Worm (Caenorhabditis elegans) whole organism, L4/young adult: ENCODE data around the gene Y67D8A.2.
A peak's percentile ranks its signal among the peaks of the same experiment; 100 is the strongest.
"Not testable (repeated sequence)": the region's sequence is repeated elsewhere in the genome, so short reads cannot be mapped to it uniquely, and the experiment has no call there.

Source experiments
- W03F9.2 ChIP-seq: fragments of 150-350 bp; optimal IDR thresholded peaks from 2 replicates; lab custom pipeline; 2014; ENCODE audit warnings: missing biosample characterization, missing genetic modification characterization
- dao-5 ChIP-seq: sonication (generic microtip); optimal IDR thresholded peaks from 2 replicates; lab custom pipeline; 2016; ENCODE audit warnings: missing genotype, missing genetic modification characterization, moderate library complexity, missing compliant biosample characterization
- him-1 ChIP-seq: sonication (generic microtip); optimal IDR thresholded peaks from 2 replicates; lab custom pipeline; 2016; ENCODE audit warnings: missing genotype, missing genetic modification reagents, missing genetic modification characterization, missing compliant biosample characterization

The Y67D8A.2 gene

DNA sequence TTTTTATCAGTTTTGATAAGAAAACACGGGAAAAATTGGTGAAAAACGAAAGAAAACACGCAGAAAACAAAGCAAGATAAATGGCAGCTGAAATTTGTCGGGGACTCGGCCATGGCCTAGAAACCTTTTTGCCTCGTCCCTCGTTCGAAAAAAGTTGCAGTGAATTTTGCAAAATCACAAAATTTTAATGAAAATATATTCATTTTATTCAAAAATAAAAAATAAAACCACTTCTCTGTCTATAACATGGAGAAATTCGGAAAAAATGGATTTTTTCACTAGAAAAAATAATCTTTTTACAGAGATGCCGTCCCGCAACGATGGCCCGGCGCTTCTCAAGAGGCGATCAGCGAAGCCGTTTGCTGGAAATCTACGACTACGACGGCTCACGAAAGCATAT lies at the start of gene Y67D8A.2:
Y67D8A.2 (plus strand) TSS at position 301 of the 400 bp plus-strand sequence.
- no peak for TF ChIP-seq him-1
- TF ChIP-seq dao-5 (tag; lab: Kevin White, UChicago): no peak
- TF ChIP-seq W03F9.2 (tag; lab: Kevin White, UChicago): no peak

DNA sequence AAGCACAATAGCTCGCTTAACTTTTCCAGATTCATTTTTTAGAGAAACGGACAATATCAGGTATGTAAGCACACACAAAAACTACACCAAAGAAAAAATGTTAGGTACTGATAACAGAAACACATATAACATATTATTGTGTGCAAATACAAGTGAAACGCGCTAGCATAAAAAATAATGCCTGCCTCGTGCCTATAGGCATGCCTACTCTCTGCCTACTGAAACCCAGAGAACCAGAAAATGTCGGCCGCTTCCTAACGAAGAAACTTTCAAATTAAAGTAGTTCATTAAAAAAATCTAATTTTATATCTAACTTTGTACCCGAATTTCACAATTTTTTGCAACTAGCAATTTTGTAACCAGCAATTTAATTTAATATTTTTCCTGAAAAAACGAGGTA lies 49.7 kb upstream of the Y67D8A.2 start, which contains the start of gene Y67D8B.1:
Y67D8B.1 (minus strand) TSS at position 101 of the 400 bp plus-strand sequence.
- not testable (repeated sequence) for TF ChIP-seq dao-5 (tag; lab: Kevin White, UChicago); W03F9.2 (tag; lab: Kevin White, UChicago); him-1

DNA sequence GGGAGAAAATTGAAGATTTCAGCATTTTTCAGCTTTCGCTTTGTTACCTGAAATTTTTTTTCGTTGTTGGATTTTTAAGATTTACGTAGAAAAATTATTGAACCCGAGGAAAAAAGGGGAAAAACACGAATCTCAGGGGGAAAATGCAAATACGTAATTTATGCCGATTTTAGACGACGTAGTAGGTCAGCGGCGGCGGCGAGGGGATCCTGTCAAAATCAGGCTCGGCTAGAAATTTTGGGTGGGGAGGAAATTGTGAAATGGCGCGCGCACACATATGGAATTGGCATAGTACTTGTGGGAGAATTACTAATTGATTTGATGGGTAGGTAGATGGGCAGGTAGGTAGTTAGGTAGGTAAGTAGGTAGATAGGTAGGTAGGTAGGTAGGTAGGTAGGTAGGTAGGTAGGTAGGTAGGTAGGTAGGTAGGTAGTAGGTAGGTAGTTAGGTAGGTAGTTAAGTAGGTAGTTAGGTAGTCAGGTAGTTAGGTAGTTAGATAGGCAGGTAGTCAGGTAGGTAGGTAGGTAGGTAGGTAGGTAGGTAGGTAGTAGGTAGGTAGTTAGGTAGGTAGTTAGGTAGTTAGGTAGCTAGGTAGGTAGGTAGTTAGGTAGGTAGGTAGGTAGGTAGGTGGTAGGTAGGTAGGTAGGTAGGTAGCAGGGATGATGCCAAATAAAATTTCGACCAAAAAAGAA lies 46.0 kb upstream of the Y67D8A.2 start, which contains the start of gene nlp-81:
nlp-81 (minus strand) TSS at position 51 of the 692 bp plus-strand sequence.
- TF ChIP-seq dao-5 (tag; lab: Kevin White, UChicago) (no peak), W03F9.2 (tag; lab: Kevin White, UChicago) (no peak), him-1 (no peak)

DNA sequence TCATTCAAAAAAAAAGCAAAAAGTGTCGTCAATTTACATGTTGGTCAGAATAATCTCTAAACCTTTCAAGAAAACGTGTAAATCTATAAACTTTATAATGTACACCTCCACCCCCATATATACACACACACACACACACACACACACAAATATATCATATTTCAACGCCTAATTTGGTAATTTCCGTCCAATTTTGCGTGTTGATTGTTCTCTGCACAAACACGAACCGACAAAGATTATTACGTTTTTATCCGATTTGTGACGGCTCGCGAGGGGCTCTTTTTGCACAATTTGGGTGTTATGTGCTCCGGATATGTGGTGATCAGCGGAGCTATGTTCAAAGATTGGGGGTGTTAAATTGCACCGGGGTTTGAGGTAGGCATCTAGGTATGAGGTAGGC lies 39.3 kb upstream of the Y67D8A.2 start:
- no peak for TF ChIP-seq W03F9.2 (tag; lab: Kevin White, UChicago)
- TF ChIP-seq dao-5 (tag; lab: Kevin White, UChicago): no peak
- TF ChIP-seq him-1: no peak

DNA sequence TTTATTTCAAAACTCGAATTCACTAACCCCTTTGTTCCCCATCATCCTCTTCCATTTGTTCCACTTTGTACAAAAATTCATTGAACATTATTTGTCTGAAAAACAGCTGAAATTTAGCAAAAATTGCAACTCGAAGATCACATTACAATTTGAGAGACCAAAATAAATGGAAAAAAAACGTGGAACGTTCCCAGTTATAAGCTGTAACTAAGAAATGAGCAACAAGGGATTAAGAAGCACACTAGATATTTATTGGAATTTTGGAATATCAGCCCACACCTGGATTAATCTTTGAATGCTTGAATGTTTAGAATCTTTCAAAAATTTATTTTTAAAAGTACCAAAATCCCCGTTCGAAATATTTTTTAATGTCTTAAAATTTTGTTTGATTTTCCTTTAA lies 30.8 kb upstream of the Y67D8A.2 start, which contains the start of gene Y67D8B.2:
Y67D8B.2 (minus strand) TSS at position 101 of the 400 bp plus-strand sequence.
- TF ChIP-seq him-1 (no peak), dao-5 (tag; lab: Kevin White, UChicago) (no peak), W03F9.2 (tag; lab: Kevin White, UChicago) (no peak)

DNA sequence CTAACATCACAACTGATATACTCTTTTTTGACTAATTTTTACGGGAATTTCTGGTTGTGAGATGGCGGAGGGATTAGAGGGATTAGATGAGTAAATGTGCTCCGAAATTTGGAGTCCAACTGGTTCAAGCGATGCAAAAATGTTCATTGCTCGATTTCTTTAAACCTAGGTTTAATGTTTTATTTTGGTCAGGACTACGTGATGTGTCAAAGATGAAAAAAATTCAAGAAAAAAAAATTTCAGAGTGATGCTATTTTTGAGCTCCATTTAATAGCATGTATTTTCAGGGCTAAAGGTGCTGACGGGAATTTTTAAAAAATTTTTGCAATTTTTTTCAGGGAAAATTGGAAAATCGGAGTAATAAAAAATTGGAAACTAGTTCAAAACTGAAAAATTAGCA lies 25.9 kb upstream of the Y67D8A.2 start:
- TF ChIP-seq him-1 (no peak), W03F9.2 (tag; lab: Kevin White, UChicago) (no peak), dao-5 (tag; lab: Kevin White, UChicago) (no peak)

DNA sequence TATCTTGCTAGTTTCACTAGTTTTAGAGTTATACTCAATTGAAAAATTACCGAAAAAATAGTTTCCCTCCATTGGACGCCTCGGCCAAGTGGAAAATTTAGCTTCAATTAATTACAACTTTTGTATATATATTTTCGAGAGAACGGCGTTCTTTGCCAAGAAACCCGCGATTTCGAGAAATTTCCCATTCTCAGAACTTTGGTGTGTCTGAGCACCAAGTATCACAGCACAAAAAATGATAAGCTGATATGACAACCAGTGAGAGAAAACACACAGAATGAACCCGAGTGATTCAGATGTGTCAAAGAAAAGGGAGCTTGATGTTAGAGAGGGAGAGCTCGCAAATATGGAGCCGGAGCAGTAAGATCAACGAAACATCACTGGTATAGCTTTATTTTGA lies 23.2 kb upstream of the Y67D8A.2 start:
- no peak for TF ChIP-seq him-1
- no peak for TF ChIP-seq W03F9.2 (tag; lab: Kevin White, UChicago)
- no peak for TF ChIP-seq dao-5 (tag; lab: Kevin White, UChicago)

DNA sequence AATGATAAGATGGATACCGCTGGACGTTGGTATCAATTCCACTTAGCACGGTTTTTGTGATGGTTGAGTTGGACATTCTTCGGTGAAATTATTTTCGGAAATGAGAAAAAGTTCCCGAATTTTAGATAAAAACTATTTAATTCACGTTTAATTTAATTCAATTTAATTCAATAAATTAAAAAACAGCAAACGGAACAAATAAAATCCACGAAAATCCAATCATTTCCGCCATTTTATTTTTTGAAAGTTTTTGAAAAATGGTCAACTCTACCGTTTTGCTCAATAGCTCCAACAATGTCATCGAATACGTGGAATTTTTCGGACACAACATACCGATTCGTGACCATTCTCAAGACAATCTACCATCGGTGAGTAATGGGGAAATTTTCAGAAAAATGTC lies 20.1 kb upstream of the Y67D8A.2 start, which contains the start of the genes Y67D8B.3 and Y67D8B.5:
Y67D8B.3 (minus strand) TSS at position 101 of the 400 bp plus-strand sequence.
Y67D8B.5 (plus strand) TSS at position 233 of the 400 bp plus-strand sequence.
- TF ChIP-seq him-1 (no peak), dao-5 (tag; lab: Kevin White, UChicago) (no peak), W03F9.2 (tag; lab: Kevin White, UChicago) (no peak)

DNA sequence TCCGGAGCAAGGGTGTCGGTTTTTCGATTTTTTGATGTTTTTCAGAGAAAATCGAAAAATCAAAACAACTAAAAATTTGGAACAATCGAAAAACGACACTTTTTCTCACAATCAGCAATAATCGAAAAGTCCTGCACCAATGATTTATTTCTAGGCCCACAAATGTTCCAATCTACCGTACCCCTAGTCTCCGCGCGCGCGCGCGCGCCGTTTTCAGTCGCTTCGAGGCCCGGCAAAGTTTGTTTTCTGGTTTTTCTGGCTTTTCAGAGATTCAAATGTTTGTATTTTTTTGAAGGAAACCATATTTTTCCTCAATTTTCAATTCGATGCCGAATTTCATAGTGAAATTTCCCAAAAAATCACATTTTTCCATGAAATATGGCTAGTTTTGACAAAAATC lies 10.3 kb upstream of the Y67D8A.2 start:
- no peak for TF ChIP-seq him-1
- TF ChIP-seq dao-5 (tag; lab: Kevin White, UChicago): no peak
- no peak for TF ChIP-seq W03F9.2 (tag; lab: Kevin White, UChicago)

DNA sequence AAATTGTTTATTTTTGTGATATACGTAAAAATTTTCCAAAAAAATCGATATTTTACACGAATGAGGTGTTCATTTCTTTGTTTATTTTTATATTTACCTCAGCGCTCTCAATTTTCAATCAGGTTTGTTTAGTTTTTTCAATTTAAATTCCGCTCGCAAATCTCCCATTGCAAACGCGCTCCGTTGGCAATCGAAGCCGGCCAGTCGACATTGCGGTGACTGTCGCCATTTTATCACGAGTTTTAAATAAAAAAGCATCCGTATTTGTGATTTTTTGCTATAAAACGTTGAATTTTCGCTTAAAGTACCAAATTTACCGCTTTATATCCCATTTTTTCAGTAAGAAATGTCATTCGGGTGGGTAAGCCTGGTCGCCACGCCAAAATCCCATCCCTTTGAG lies 8.8 kb upstream of the Y67D8A.2 start, which contains the start of gene slmp-1:
slmp-1 (plus strand) TSS at position 335 of the 400 bp plus-strand sequence.
- TF ChIP-seq him-1: no peak
- TF ChIP-seq dao-5 (tag; lab: Kevin White, UChicago): no peak
- peak; percentile 58 for TF ChIP-seq W03F9.2 (tag; lab: Kevin White, UChicago)

DNA sequence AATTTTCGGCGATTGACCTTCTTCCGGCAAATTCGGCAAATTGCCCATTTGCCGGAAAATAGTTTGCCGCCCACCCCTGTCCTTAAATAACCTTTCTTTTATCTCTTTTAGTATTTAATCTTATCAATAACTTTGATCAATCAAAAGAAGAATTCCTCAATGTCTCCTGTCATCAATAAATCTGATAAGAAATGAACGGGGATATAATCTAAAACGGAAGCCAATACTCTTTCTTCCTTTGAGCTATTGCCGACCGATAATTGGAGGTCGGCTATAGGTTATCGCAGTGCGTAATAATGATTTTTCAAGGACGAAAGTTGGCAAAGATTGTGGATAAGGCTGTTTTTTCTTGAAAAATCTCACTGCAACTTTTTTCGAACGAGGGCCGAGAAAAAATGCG lies 1.1 kb upstream of the Y67D8A.2 start:
- TF ChIP-seq dao-5 (tag; lab: Kevin White, UChicago): no peak
- TF ChIP-seq W03F9.2 (tag; lab: Kevin White, UChicago): no peak
- TF ChIP-seq him-1: no peak

DNA sequence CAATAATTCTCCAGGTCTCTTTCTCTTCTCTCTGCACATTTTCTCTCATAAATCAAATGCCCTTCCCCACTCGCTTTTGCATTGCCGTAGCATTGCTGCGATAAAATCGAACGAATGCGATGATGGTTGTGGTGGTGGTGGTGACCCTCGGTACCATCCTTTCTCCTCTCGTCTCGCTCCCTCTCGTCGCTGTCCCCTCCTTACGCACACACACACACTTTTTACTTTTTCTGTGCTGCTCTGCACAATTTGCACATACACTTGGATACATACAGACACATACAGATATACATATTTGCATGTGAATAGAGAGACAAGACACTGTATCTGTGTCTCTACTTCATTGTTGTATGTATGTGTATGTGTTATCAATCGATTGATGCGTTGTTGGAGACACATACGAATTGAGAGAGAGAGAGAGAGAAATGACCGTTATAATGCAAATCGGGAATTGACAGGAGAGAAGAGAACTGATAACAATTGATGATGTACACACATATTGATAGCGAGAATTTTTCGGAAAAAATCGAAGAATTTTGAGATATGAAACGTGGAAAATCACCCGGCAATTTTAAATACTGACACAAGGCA lies 5.4 kb downstream of the Y67D8A.2 start:
- no peak for TF ChIP-seq dao-5 (tag; lab: Kevin White, UChicago)
- no peak for TF ChIP-seq him-1

DNA sequence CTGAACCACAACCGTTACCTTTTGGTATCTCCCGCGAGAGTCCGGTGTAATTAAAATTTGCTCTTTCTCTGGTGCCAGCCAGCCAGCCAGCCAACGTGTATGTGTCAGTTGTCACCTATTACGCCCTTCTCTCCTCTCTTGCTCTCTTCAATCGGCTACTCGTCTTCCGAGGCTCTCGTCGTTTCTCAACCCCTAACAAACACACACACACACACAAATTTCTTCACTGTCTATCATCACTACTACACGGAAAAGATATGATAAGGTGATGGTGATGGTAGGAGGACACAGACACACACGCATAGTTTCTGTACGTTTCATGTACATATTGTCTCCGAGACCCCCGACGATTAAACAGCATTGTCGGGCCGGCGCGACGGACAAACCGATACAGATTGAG lies 9.4 kb downstream of the Y67D8A.2 start:
- no peak for TF ChIP-seq W03F9.2 (tag; lab: Kevin White, UChicago)

DNA sequence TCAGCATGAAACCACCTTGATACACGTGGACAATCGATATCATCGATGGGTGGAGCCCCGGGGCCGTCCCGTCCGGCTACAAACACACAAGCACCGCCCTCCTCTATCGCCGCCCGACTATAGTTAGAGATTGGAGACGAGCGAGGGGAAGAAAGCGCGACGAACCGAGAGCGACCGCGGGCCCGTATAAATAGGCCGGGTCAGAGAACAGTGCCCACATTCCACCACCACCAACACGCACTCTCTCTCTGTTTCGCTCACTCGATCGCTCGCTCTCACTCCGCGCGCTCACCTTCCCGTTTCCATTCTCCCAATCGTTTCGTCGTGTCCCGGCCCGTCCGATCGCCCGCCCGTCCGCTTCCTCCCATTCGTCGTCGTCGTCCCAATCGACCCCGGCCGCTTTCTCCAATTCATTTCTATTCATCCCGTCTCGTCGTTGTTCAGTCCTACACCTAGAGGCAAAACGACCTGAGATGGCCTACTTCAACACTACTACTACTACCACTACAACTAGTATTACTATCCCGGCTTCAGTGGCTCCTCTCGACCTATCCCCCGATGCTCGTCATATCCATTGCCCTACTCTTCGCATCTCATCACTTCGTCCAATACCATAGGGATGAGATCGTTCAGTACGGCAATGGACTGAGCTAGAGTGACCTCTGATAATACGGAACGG lies 10.6 kb downstream of the Y67D8A.2 start:
- TF ChIP-seq dao-5 (tag; lab: Kevin White, UChicago) (no peak), him-1 (no peak), W03F9.2 (tag; lab: Kevin White, UChicago) (no peak)
